Fruit fly (Drosophila melanogaster): ENCODE data around the gene CG12011.
A peak's percentile ranks its signal among the peaks of the same experiment; 100 is the strongest.

Gene CG12011

dm6 chr3L:1644920-1645567, 49.4 kb upstream of the CG12011 start, which contains the start of the genes alphaCOP and CG13919 (continued):
- TF ChIP-seq kay (GFP tag; optimal IDR thresholded peaks at IDR 0.05): peak; percentile 91
- peak; percentile 98 for TF ChIP-seq CG17328 (GFP tag; IDR thresholded peaks at IDR 0.05)
- TF ChIP-seq rib (GFP tag; IDR thresholded peaks at IDR 0.05): peak; percentile 97
- peak; percentile 98 for TF ChIP-seq otp (GFP tag; IDR thresholded peaks at IDR 0.05)
- TF ChIP-seq pho (GFP tag; optimal IDR thresholded peaks at IDR 0.05): peak; percentile 93
- TF ChIP-seq CG1602 (GFP tag; optimal IDR thresholded peaks at IDR 0.05): peak; percentile 98
- peak; percentile 84 for TF ChIP-seq ac (GFP tag; optimal IDR thresholded peaks at IDR 0.05)
- TF ChIP-seq stc (GFP tag; IDR thresholded peaks at IDR 0.05): peak; percentile 95
- TF ChIP-seq lola (GFP tag; optimal IDR thresholded peaks at IDR 0.05): peak in 1 of 3 experiments; percentile 95
- TF ChIP-seq grau (tag; optimal IDR thresholded peaks at IDR 0.05): peak; percentile 96
- peak; percentile 39 for TF ChIP-seq ftz-f1 (GFP tag; optimal IDR thresholded peaks at IDR 0.05)
- TF ChIP-seq CG10565 (GFP tag; optimal IDR thresholded peaks at IDR 0.05): peak; percentile 62
- TF ChIP-seq pan (optimal IDR thresholded peaks at IDR 0.05): no peak
- TF ChIP-seq pan (GFP tag; optimal IDR thresholded peaks at IDR 0.05 in 1 of 2, IDR thresholded peaks at IDR 0.05 in 1 of 2): peak in 1 of 2 experiments; percentile 97
- peak in 1 of 2 experiments; percentile 93 for TF ChIP-seq Hr78 (GFP tag; optimal IDR thresholded peaks at IDR 0.05)
- TF ChIP-seq CG7556 (GFP tag; optimal IDR thresholded peaks at IDR 0.05): peak; percentile 94
- TF ChIP-seq CG1024 (GFP tag; IDR thresholded peaks at IDR 0.05): peak; percentile 77
- TF ChIP-seq Hmx (GFP tag; optimal IDR thresholded peaks at IDR 0.05): peak; percentile 86
- TF ChIP-seq ara (GFP tag; IDR thresholded peaks at IDR 0.05): peak; percentile 96
- TF ChIP-seq CG1792 (GFP tag; optimal IDR thresholded peaks at IDR 0.05): peak; percentile 75
- peak; percentile 91 for TF ChIP-seq Hand (GFP tag; optimal IDR thresholded peaks at IDR 0.05)
- TF ChIP-seq amos (GFP tag; IDR thresholded peaks at IDR 0.05; ENCODE audit: partially characterized antibody): no peak
- peak; percentile 57; the same call in 1 of the 2 replicates for TF ChIP-seq dan (GFP tag; IDR thresholded peaks at IDR 0.05)
- peak; percentile 76 for TF ChIP-seq CG17186 (GFP tag; optimal IDR thresholded peaks at IDR 0.05)
- peak; percentile 89 for TF ChIP-seq pnt (GFP tag; optimal IDR thresholded peaks at IDR 0.05)
- TF ChIP-seq CG12219 (GFP tag; optimal IDR thresholded peaks at IDR 0.05): peak; percentile 91
- TF ChIP-seq Neu2 (GFP tag; optimal IDR thresholded peaks at IDR 0.05; ENCODE audit: borderline replicate concordance): peak; percentile 57
- TF ChIP-seq mam (GFP tag; optimal IDR thresholded peaks at IDR 0.05): peak; percentile 95
- TF ChIP-seq D (optimal IDR thresholded peaks at IDR 0.05): no peak
- peak; percentile 88 for TF ChIP-seq D (GFP tag; optimal IDR thresholded peaks at IDR 0.05)
- TF ChIP-seq CG1603 (tag; optimal IDR thresholded peaks at IDR 0.05): peak; percentile 86
- TF ChIP-seq CG11696 (GFP tag; IDR thresholded peaks at IDR 0.05): peak; percentile 88
- peak; percentile 67 for TF ChIP-seq Side (GFP tag; optimal IDR thresholded peaks at IDR 0.05)
- peak; percentile 95 for TF ChIP-seq Mrtf (GFP tag; IDR thresholded peaks at IDR 0.05)
- TF ChIP-seq H15 (GFP tag; IDR thresholded peaks at IDR 0.05): peak; percentile 96
- peak; percentile 67 for TF ChIP-seq kni (GFP tag; optimal IDR thresholded peaks at IDR 0.05)
- TF ChIP-seq CG2712 (tag; optimal IDR thresholded peaks at IDR 0.05): peak; percentile 99
- TF ChIP-seq seq (GFP tag; IDR thresholded peaks at IDR 0.05): peak; percentile 96
- peak; percentile 91 for TF ChIP-seq fd96Cb (tag; optimal IDR thresholded peaks at IDR 0.05)
- peak; percentile 91 for TF ChIP-seq CG5245 (GFP tag; optimal IDR thresholded peaks at IDR 0.05)
- TF ChIP-seq ewg (GFP tag; optimal IDR thresholded peaks at IDR 0.05): peak; percentile 92
- TF ChIP-seq ash1 (GFP tag; optimal IDR thresholded peaks at IDR 0.05): peak; percentile 7
- peak; percentile 95 for TF ChIP-seq croc (GFP tag; conservative IDR thresholded peaks at IDR 0.05)
- TF ChIP-seq CG10209 (GFP tag; optimal IDR thresholded peaks at IDR 0.05): peak; percentile 96
- TF ChIP-seq Optix (GFP tag; IDR thresholded peaks at IDR 0.05): peak; percentile 95
- TF ChIP-seq gt (GFP tag; IDR thresholded peaks at IDR 0.05): peak; percentile 85
- peak; percentile 77 for TF ChIP-seq Doc2 (GFP tag; IDR thresholded peaks at IDR 0.05)
- TF ChIP-seq CG7928 (GFP tag; optimal IDR thresholded peaks at IDR 0.05): peak; percentile 64
- peak; percentile 98 for TF ChIP-seq CG2120 (GFP tag; optimal IDR thresholded peaks at IDR 0.05)
- peak; percentile 98 for TF ChIP-seq CG17361 (GFP tag; IDR thresholded peaks at IDR 0.05)
